Worm (Caenorhabditis elegans) whole organism, young adult: ENCODE results near the gene emb-30.

ENCODE experiments used
- B0019.2 ChIP-seq: fragments of 200-800 bp; sonication (Bioruptor generic); conservative IDR thresholded peaks from 2 replicates; pipeline ENCODE4 v1.3.6; 2022; ENCODE audit warnings: missing genetic modification reagents, missing genetic modification characterization, missing compliant biosample characterization
- B0035.1 ChIP-seq: sonication (generic microtip); optimal IDR thresholded peaks from 2 replicates; lab custom pipeline; 2016; ENCODE audit warnings: missing genetic modification characterization, mild to moderate bottlenecking, missing compliant biosample characterization, missing genotype, missing genetic modification reagents
- B0261.1 ChIP-seq: sonication (generic microtip); optimal IDR thresholded peaks from 2 replicates; lab custom pipeline; 2016; ENCODE audit warnings: mild to moderate bottlenecking, missing genetic modification characterization, moderate library complexity, missing compliant biosample characterization
- T26A5.8 ChIP-seq: sonication (generic microtip); optimal IDR thresholded peaks from 2 replicates; lab custom pipeline; 2016; ENCODE audit warnings: missing genetic modification characterization, missing compliant biosample characterization
- Y56A3A.18 ChIP-seq: fragments of 200-800 bp; sonication (Bioruptor generic); IDR thresholded peaks from 2 replicates; pipeline ENCODE4 v1.3.6; 2022; ENCODE audit warnings: missing genetic modification reagents, missing genetic modification characterization, missing compliant biosample characterization
- die-1 ChIP-seq: sonication (generic microtip); optimal IDR thresholded peaks from 2 replicates; lab custom pipeline; 2016; ENCODE audit warnings: missing genotype, mild to moderate bottlenecking, missing genetic modification characterization, missing compliant biosample characterization
- egl-18 ChIP-seq: fragments of 200-800 bp; sonication (Bioruptor generic); IDR thresholded peaks from 2 replicates; pipeline ENCODE4 v1.3.6; 2022; ENCODE audit warnings: missing genetic modification reagents, missing genetic modification characterization, missing compliant biosample characterization
- ekl-4 ChIP-seq: fragments of 200-800 bp; sonication (Bioruptor generic); IDR thresholded peaks from 2 replicates; pipeline ENCODE4 v1.3.6; 2022; ENCODE audit warnings: missing genetic modification reagents, missing genetic modification characterization, missing compliant biosample characterization
- madf-6 ChIP-seq: fragments of 200-800 bp; sonication (Bioruptor generic); IDR thresholded peaks from 2 replicates; pipeline ENCODE4 v1.3.6; 2022; ENCODE audit warnings: missing genetic modification reagents, missing genetic modification characterization, missing compliant biosample characterization
- repo-1 ChIP-seq: sonication (generic microtip); optimal IDR thresholded peaks from 2 replicates; lab custom pipeline; 2017; ENCODE audit warnings: mild to moderate bottlenecking, missing genetic modification characterization, missing compliant biosample characterization
- snpc-4 ChIP-seq, 5 experiments: fragments of 150-350 bp in 1 of 5; sonication (generic microtip) in 4 of 5; optimal IDR thresholded peaks; 2 replicates each; lab custom pipeline; 2014 to 2018; ENCODE audit warnings: missing genetic modification characterization in 5 of 5, missing biosample characterization in 3 of 5, antibody characterized with exemption in 2 of 5, mild to moderate bottlenecking in 2 of 5, missing compliant biosample characterization in 2 of 5, missing genotype in 2 of 5, moderate library complexity in 2 of 5, missing genetic modification reagents in 1 of 5
- tbx-9 ChIP-seq: sonication (generic microtip); optimal IDR thresholded peaks from 2 replicates; lab custom pipeline; 2016; ENCODE audit warnings: borderline replicate concordance, missing genetic modification characterization, inconsistent platforms, missing compliant biosample characterization
- unc-62 ChIP-seq: fragments of 150-350 bp; optimal IDR thresholded peaks from 2 replicates; lab custom pipeline; 2014; ENCODE audit warnings: missing biosample characterization, missing genetic modification reagents, missing genetic modification characterization
- xnd-1 ChIP-seq: sonication (generic microtip); optimal IDR thresholded peaks from 2 replicates; lab custom pipeline; 2016; ENCODE audit warnings: missing genotype, missing genetic modification reagents, missing genetic modification characterization, missing compliant biosample characterization

ce11 chrIII:9489798-9490197 lies 48.5 kb upstream of the emb-30 start:
- TF ChIP-seq madf-6 (GFP tag; lab: Robert Waterston, UW), result no peak
- TF ChIP-seq egl-18 (GFP tag; lab: Robert Waterston, UW), result no peak
- TF ChIP-seq B0019.2 (GFP tag; lab: Robert Waterston, UW), result no peak
- no peak for TF ChIP-seq die-1 (tag; lab: Kevin White, UChicago)
- TF ChIP-seq snpc-4 (GFP tag; optimal IDR thresholded peaks at IDR 0.05; lab: Kevin White, UChicago), result no peak
- TF ChIP-seq snpc-4 (tag; optimal IDR thresholded peaks at IDR 0.05; lab: Kevin White, UChicago), result no peak
- no peak for TF ChIP-seq repo-1 (tag; lab: Kevin White, UChicago)
- no peak for TF ChIP-seq B0035.1 (tag; lab: Kevin White, UChicago)
- no peak for TF ChIP-seq unc-62 (GFP tag; lab: Kevin White, UChicago)
- no peak for TF ChIP-seq ekl-4 (GFP tag; lab: Robert Waterston, UW)
- TF ChIP-seq tbx-9 (tag; lab: Kevin White, UChicago), result no peak
- TF ChIP-seq T26A5.8 (tag; lab: Kevin White, UChicago), result no peak
- TF ChIP-seq xnd-1 (tag; lab: Kevin White, UChicago), result no peak
- TF ChIP-seq B0261.1, result no peak
- no peak for TF ChIP-seq Y56A3A.18 (GFP tag; lab: Robert Waterston, UW)
